Worm (Caenorhabditis elegans): ENCODE measurements around the gene F59B1.4.

F59B1.4 gene

DNA sequence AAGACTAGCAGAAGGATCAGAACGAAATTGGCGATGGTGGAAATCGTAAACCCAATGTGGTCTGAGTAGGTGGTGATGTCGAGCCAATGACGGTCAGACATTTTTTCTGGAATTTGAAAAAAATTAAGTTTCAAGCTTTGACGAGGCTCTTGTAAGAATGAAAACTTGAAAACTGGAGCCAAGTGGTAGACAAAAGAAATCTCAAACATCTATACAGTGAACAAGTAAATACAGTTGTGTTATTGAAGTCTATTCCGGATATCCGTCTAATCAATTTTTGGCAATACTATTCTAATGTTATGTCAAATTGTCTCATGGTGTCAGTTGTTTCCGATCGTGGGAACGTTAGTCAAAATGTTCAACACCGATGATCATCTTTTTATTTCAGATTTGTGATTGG is 40.0 kb upstream of the F59B1.4 start, which contains the start of gene str-113:
TSS of gene str-113 (minus strand) at position 101 of the 400 bp plus-strand sequence.
- no peak for TF ChIP-seq ceh-39 (tag; optimal IDR thresholded peaks at IDR 0.05)
- TF ChIP-seq mab-5 (tag; optimal IDR thresholded peaks at IDR 0.05): no peak
- no peak for TF ChIP-seq lin-13 (tag; optimal IDR thresholded peaks at IDR 0.05)
- TF ChIP-seq ztf-11 (tag; optimal IDR thresholded peaks at IDR 0.05): no peak
- no peak for TF ChIP-seq blmp-1 (tag; optimal IDR thresholded peaks at IDR 0.05)
- TF ChIP-seq bed-3 (GFP tag; optimal IDR thresholded peaks at IDR 0.05): no peak
- no peak for TF ChIP-seq lsy-2 (tag; optimal IDR thresholded peaks at IDR 0.05)

- no peak for TF ChIP-seq unc-39 (tag; optimal IDR thresholded peaks at IDR 0.05)
- no peak for TF ChIP-seq cnd-1 (tag; optimal IDR thresholded peaks at IDR 0.05)
- no peak for TF ChIP-seq tbx-8 (GFP tag; optimal IDR thresholded peaks at IDR 0.05)
- no peak for TF ChIP-seq nhr-76 (tag; optimal IDR thresholded peaks at IDR 0.05)
- no peak for TF ChIP-seq ztf-11 (tag; optimal IDR thresholded peaks at IDR 0.05)
- no peak for TF ChIP-seq elt-1 (tag; optimal IDR thresholded peaks at IDR 0.05; ENCODE audit: borderline replicate concordance, insufficient read depth)
- TF ChIP-seq flh-1 (GFP tag; optimal IDR thresholded peaks at IDR 0.05): no peak
- TF ChIP-seq lin-13 (tag; optimal IDR thresholded peaks at IDR 0.05): no peak
- no peak for TF ChIP-seq hlh-1 (tag; optimal IDR thresholded peaks at IDR 0.05)
- no peak for TF ChIP-seq elt-3 (tag; optimal IDR thresholded peaks at IDR 0.05)
- TF ChIP-seq lin-32 (GFP tag; optimal IDR thresholded peaks at IDR 0.05): no peak
- no peak for TF ChIP-seq snpc-4 (tag; optimal IDR thresholded peaks at IDR 0.05)
- no peak for TF ChIP-seq sem-2 (GFP tag; optimal IDR thresholded peaks at IDR 0.05)
- no peak for TF ChIP-seq ceh-43 (GFP tag; optimal IDR thresholded peaks at IDR 0.05)
- TF ChIP-seq unc-62 (GFP tag; optimal IDR thresholded peaks at IDR 0.05): no peak
- TF ChIP-seq ces-1 (GFP tag; optimal IDR thresholded peaks at IDR 0.05): no peak
- TF ChIP-seq ham-2 (GFP tag; optimal IDR thresholded peaks at IDR 0.05): no peak
These were observed 32.6 kb upstream of the F59B1.4 start, which contains the start of gene acr-23 for ce11 chrV:3659472-3659871. acr-23 (minus strand) TSS chrV:3659572.

DNA sequence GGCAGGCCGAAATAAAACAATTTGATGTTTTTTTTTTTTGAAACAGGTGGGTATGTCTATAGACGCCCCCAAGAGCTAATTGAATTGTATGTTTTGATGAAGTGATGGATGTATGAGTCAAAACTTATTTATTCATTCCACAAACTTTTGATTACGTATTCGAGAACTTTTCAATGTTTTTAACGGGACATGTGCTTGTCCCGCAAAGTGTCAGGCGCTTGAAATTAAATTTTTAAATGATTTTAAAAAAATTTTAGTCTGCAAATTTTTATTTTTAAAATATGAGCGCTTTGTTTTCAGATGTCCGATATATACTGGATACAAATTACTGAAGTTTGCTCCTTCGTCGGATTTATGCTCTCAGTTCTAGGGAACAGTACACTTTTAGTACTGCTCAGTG is 22.6 kb upstream of the F59B1.4 start, which contains the start of gene str-114:
TSS of gene str-114 (plus strand) at position 301 of the 400 bp plus-strand sequence.
- TF ChIP-seq mep-1 (tag; optimal IDR thresholded peaks at IDR 0.05) (no peak), nhr-28 (tag; optimal IDR thresholded peaks at IDR 0.05) (no peak), sem-2 (GFP tag; optimal IDR thresholded peaks at IDR 0.05) (no peak), unc-62 (GFP tag; optimal IDR thresholded peaks at IDR 0.05) (no peak), cnd-1 (tag; optimal IDR thresholded peaks at IDR 0.05) (no peak), M03D4.4 (tag; optimal IDR thresholded peaks at IDR 0.05) (no peak), blmp-1 (tag; optimal IDR thresholded peaks at IDR 0.05) (no peak), ceh-39 (tag; optimal IDR thresholded peaks at IDR 0.05) (no peak), unc-39 (tag; optimal IDR thresholded peaks at IDR 0.05) (no peak), nhr-2 (tag; optimal IDR thresholded peaks at IDR 0.05) (no peak), ham-2 (GFP tag; optimal IDR thresholded peaks at IDR 0.05) (no peak), ztf-11 (tag; optimal IDR thresholded peaks at IDR 0.05) (no peak), unc-120 (tag; optimal IDR thresholded peaks at IDR 0.05; ENCODE audit: poor library complexity, severe bottlenecking) (no peak), mab-5 (tag; optimal IDR thresholded peaks at IDR 0.05) (no peak), pha-4 (tag; optimal IDR thresholded peaks at IDR 0.05) (no peak)

ce11 chrV:3647862-3648261 is 21.0 kb upstream of the F59B1.4 start, which contains the start of gene F59B1.10:
F59B1.10 (minus strand) TSS chrV:3647962.
- TF ChIP-seq tbx-8 (GFP tag; optimal IDR thresholded peaks at IDR 0.05) (no peak), flh-1 (GFP tag; optimal IDR thresholded peaks at IDR 0.05) (no peak), unc-39 (tag; optimal IDR thresholded peaks at IDR 0.05) (no peak), sptf-1 (tag; optimal IDR thresholded peaks at IDR 0.05) (no peak), pha-4 (tag; optimal IDR thresholded peaks at IDR 0.05) (no peak), unc-62 (GFP tag; optimal IDR thresholded peaks at IDR 0.05) (no peak), mep-1 (tag; optimal IDR thresholded peaks at IDR 0.05) (no peak), M03D4.4 (tag; optimal IDR thresholded peaks at IDR 0.05) (no peak), hlh-1 (tag; optimal IDR thresholded peaks at IDR 0.05) (no peak), bed-3 (GFP tag; optimal IDR thresholded peaks at IDR 0.05) (no peak), lsy-2 (tag; optimal IDR thresholded peaks at IDR 0.05) (no peak), ces-1 (GFP tag; optimal IDR thresholded peaks at IDR 0.05) (no peak)

DNA sequence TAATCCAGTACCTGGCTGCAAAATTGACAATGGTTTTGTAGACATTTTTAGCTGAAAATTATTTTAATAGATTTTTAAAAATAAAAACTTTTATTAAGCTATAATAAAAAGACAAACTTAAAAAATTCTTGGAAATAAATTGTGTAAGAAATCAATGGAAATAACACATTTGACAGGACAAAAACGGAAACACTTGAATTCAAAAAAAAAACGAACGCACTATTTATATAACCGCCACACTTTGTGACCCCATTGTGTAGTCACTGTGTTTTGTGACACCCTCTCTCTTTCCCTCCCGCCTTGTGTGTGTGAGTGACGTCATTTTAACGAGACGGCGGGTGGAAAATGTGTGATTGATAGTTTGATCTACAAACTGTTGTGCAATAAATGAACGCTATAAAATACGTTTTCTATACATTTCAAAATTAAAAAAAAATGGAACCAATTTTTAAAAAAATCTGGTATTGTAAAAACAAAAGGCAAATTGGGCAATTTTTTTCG is 17.4 kb upstream of the F59B1.4 start, which contains the start of gene F59B1.8:
TSS of gene F59B1.8 (minus strand) at position 51 of the 501 bp plus-strand sequence.
- TF ChIP-seq unc-62 (GFP tag; optimal IDR thresholded peaks at IDR 0.05): peak; percentile 2
- peak; percentile 54 for TF ChIP-seq zip-8 (tag; optimal IDR thresholded peaks at IDR 0.05)
- TF ChIP-seq ceh-39 (tag; optimal IDR thresholded peaks at IDR 0.05): no peak
- TF ChIP-seq nhr-2 (tag; optimal IDR thresholded peaks at IDR 0.05): peak; percentile 45
- no peak for TF ChIP-seq elt-1 (tag; optimal IDR thresholded peaks at IDR 0.05; ENCODE audit: borderline replicate concordance, insufficient read depth)

Measured in whole organism, mixed stage, embryonic.